Worm (Caenorhabditis elegans) whole organism, L1 larva: ENCODE measurements around the gene VF13D12L.3.

Source experiments
- C34B4.2 ChIP-seq: sonication (generic microtip); optimal IDR thresholded peaks from 2 replicates; lab custom pipeline; 2017; ENCODE audit warnings: mild to moderate bottlenecking, missing genetic modification characterization, missing compliant biosample characterization
- aly-2 ChIP-seq: fragments of 150-350 bp; optimal IDR thresholded peaks from 2 replicates; lab custom pipeline; 2014; ENCODE audit warnings: missing biosample characterization, missing genetic modification characterization
- ama-1 ChIP-seq: fragments of 150-350 bp; optimal IDR thresholded peaks from 2 replicates; lab custom pipeline; 2014
- ces-1 ChIP-seq: fragments of 150-350 bp; optimal IDR thresholded peaks from 2 replicates; lab custom pipeline; 2014; ENCODE audit warnings: missing biosample characterization, missing genetic modification reagents, missing genetic modification characterization
- elt-2 ChIP-seq: sonication (generic microtip); optimal IDR thresholded peaks from 2 replicates; lab custom pipeline; 2016; ENCODE audit warnings: missing genetic modification characterization, mild to moderate bottlenecking, inconsistent platforms, missing compliant biosample characterization, missing genetic modification reagents
- hpl-2 ChIP-seq: fragments of 150-350 bp; optimal IDR thresholded peaks from 2 replicates; lab custom pipeline; 2014; ENCODE audit warnings: missing biosample characterization, missing genetic modification reagents, missing genetic modification characterization
- nhr-11 ChIP-seq: fragments of 150-350 bp; optimal IDR thresholded peaks from 2 replicates; lab custom pipeline; 2014; ENCODE audit warnings: missing biosample characterization, missing genetic modification characterization
- swsn-7 ChIP-seq: sonication (generic microtip); optimal IDR thresholded peaks from 2 replicates; lab custom pipeline; 2016; ENCODE audit warnings: missing genetic modification characterization, missing compliant biosample characterization
- unc-62 ChIP-seq: fragments of 150-350 bp; optimal IDR thresholded peaks from 2 replicates; lab custom pipeline; 2014; ENCODE audit warnings: missing biosample characterization, missing genetic modification reagents, missing genetic modification characterization

ce11 chrII:11747889-11748288 is 42.1 kb downstream of the VF13D12L.3 start:
- TF ChIP-seq elt-2 = no peak
- TF ChIP-seq aly-2 (tag; lab: Kevin White, UChicago) = no peak
- no peak for TF ChIP-seq hpl-2
- TF ChIP-seq ces-1 (GFP tag; lab: Kevin White, UChicago) = no peak
- no peak for TF ChIP-seq nhr-11 (tag; lab: Kevin White, UChicago)
- TF ChIP-seq swsn-7 (tag; lab: Kevin White, UChicago) = no peak
- TF ChIP-seq C34B4.2 (tag; lab: Kevin White, UChicago) = no peak
- no peak for TF ChIP-seq unc-62
- TF ChIP-seq ama-1 (lab: Kevin White, UChicago) = no peak
